Worm (Caenorhabditis elegans) whole organism, L2 larva: ENCODE data around the gene col-68.

ENCODE experiments used
- ZK546.5 ChIP-seq: sonication (generic microtip); optimal IDR thresholded peaks from 2 replicates; lab custom pipeline; 2017; ENCODE audit warnings: missing biosample characterization, missing genetic modification characterization
- ama-1 ChIP-seq: fragments of 150-350 bp; optimal IDR thresholded peaks from 2 replicates; lab custom pipeline; 2018; ENCODE audit warnings: inconsistent platforms
- crh-2 ChIP-seq: sonication (generic microtip); optimal IDR thresholded peaks from 2 replicates; lab custom pipeline; 2017; ENCODE audit warnings: missing biosample characterization, missing genetic modification characterization
- dmd-4 ChIP-seq: sonication (generic microtip); optimal IDR thresholded peaks from 2 replicates; lab custom pipeline; 2017; ENCODE audit warnings: missing biosample characterization, missing genetic modification characterization
- lin-13 ChIP-seq: fragments of 150-350 bp; optimal IDR thresholded peaks from 2 replicates; lab custom pipeline; 2014; ENCODE audit warnings: missing biosample characterization, missing genetic modification reagents, missing genetic modification characterization
- lsy-2 ChIP-seq, 2 experiments: fragments of 150-350 bp in 1 of 2; sonication (generic microtip) in 1 of 2; optimal IDR thresholded peaks; 2 replicates each; lab custom pipeline; 2014 to 2017; ENCODE audit warnings: missing biosample characterization in 2 of 2, missing genetic modification characterization in 2 of 2
- mab-5 ChIP-seq: fragments of 150-350 bp; optimal IDR thresholded peaks from 2 replicates; lab custom pipeline; 2014; ENCODE audit warnings: missing biosample characterization, missing genetic modification characterization
- mdl-1 ChIP-seq, 2 experiments: fragments of 150-350 bp in 1 of 2; sonication (generic microtip) in 1 of 2; optimal IDR thresholded peaks; 2 replicates each; lab custom pipeline; 2017; ENCODE audit warnings: missing biosample characterization in 2 of 2, missing genetic modification characterization in 2 of 2
- nhr-237 ChIP-seq: fragments of 150-350 bp; optimal IDR thresholded peaks from 2 replicates; lab custom pipeline; 2014; ENCODE audit warnings: missing biosample characterization, missing genetic modification characterization
- nhr-77 ChIP-seq: fragments of 150-350 bp; optimal IDR thresholded peaks from 2 replicates; lab custom pipeline; 2014; ENCODE audit warnings: missing biosample characterization, missing genetic modification characterization
- unc-39 ChIP-seq: fragments of 150-350 bp; optimal IDR thresholded peaks from 2 replicates; lab custom pipeline; 2014; ENCODE audit warnings: missing biosample characterization, missing genetic modification characterization
- unc-62 ChIP-seq: fragments of 150-350 bp; optimal IDR thresholded peaks from 2 replicates; lab custom pipeline; 2014; ENCODE audit warnings: missing biosample characterization, missing genetic modification reagents, missing genetic modification characterization

- TF ChIP-seq nhr-237 (tag; lab: Kevin White, UChicago) (no peak), nhr-77 (tag; lab: Kevin White, UChicago) (no peak), crh-2 (no peak), ZK546.5 (no peak), ama-1 (lab: Kevin White, UChicago) (no peak), lsy-2 (tag; optimal IDR thresholded peaks at IDR 0.05; lab: Kevin White, UChicago) (no peak), unc-39 (tag; lab: Kevin White, UChicago) (no peak), mdl-1 (tag; optimal IDR thresholded peaks at IDR 0.05; lab: Kevin White, UChicago) (no peak), dmd-4 (tag; lab: Kevin White, UChicago) (no peak), unc-62 (GFP tag; lab: Kevin White, UChicago) (no peak), mab-5 (tag; lab: Kevin White, UChicago) (no peak), lin-13 (GFP tag; lab: Kevin White, UChicago) (no peak)
These were observed 35.0 kb upstream of the col-68 start, which contains the start of gene egl-26 for ce11 chrII:69354-69753.
